Worm (Caenorhabditis elegans) whole organism, L2 larva: ENCODE results near the gene lpr-2.

ENCODE experiments used
- R02D3.7 ChIP-seq: fragments of 150-350 bp; optimal IDR thresholded peaks from 2 replicates; lab custom pipeline; 2014; ENCODE audit warnings: missing biosample characterization, missing genetic modification characterization
- alr-1 ChIP-seq: fragments of 150-350 bp; optimal IDR thresholded peaks from 2 replicates; lab custom pipeline; 2014; ENCODE audit warnings: missing biosample characterization, missing genetic modification characterization
- mbf-1 ChIP-seq: sonication (generic microtip); optimal IDR thresholded peaks from 2 replicates; lab custom pipeline; 2017; ENCODE audit warnings: missing biosample characterization, missing genetic modification characterization
- snpc-4 ChIP-seq: fragments of 150-350 bp; optimal IDR thresholded peaks from 2 replicates; lab custom pipeline; 2014; ENCODE audit warnings: missing biosample characterization, missing genetic modification characterization

ce11 chrIV:11760700-11761459, 18.1 kb upstream of the lpr-2 start, which contains the start of gene T12A7.2:
- no peak for TF ChIP-seq R02D3.7 (tag; lab: Kevin White, UChicago)
- no peak for TF ChIP-seq snpc-4 (tag; lab: Kevin White, UChicago)
- no peak for TF ChIP-seq mbf-1 (tag; lab: Kevin White, UChicago)
- no peak for TF ChIP-seq alr-1 (tag; lab: Kevin White, UChicago)
